Worm (Caenorhabditis elegans): ENCODE results near the gene F27D9.13.
"Not testable (repeated sequence)": the region's sequence is repeated elsewhere in the genome, so short reads cannot be mapped to it uniquely, and the experiment has no call there.

F27D9.13 gene

ce11 chrX:7670655-7671054 lies 3.4 kb upstream of the F27D9.13 start, which contains the start of gene F27D9.7:
Gene F27D9.7 (minus strand): TSS chrX:7670755.
- no peak for TF ChIP-seq unc-62 (GFP tag; optimal IDR thresholded peaks at IDR 0.05)

DNA sequence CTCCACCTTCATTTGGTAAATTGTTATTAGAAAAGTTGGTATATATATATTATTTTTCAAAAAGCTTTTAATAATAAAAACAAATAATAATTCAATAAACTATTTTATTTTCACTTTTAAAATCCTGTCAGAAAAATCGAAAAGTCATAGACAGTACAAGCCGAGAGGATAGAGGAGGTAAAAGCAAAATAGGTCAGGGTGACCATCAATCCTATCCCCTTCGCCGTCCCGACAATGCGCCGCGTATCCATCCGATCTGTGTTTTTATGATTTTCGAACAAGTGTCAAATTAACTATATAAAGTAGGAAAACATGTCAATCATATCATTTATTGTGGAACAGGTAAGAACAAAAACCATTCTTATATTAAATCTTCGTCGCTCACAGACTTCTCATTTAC lies 1.8 kb downstream of the F27D9.13 start:
- no peak for TF ChIP-seq unc-62 (GFP tag; optimal IDR thresholded peaks at IDR 0.05)

ce11 chrX:7664819-7665218 lies 2.4 kb downstream of the F27D9.13 start, which contains the start of gene dhs-29:
Gene dhs-29 (minus strand): TSS chrX:7664919.
- not testable (repeated sequence) for TF ChIP-seq unc-62 (GFP tag; optimal IDR thresholded peaks at IDR 0.05)

DNA sequence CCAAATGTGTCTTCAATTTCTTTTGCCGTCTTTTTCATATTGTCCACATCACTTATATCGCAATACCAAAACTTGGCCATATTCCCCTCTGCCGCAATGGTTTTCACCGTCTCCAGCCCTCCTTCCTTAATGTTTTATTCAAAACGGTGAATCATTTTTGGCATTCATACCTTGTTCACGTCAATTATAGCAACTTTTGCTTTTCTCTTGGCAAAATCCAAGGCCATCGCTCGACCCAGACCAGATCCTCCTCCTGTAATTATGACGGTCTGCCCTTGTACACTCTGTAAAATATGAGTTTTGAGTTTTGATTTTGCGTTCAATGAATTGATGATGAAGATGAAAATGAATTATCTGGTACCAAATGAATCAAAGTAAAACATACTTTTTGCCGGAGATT lies 2.8 kb downstream of the F27D9.13 start:
- TF ChIP-seq unc-62 (GFP tag; optimal IDR thresholded peaks at IDR 0.05) = no peak

DNA sequence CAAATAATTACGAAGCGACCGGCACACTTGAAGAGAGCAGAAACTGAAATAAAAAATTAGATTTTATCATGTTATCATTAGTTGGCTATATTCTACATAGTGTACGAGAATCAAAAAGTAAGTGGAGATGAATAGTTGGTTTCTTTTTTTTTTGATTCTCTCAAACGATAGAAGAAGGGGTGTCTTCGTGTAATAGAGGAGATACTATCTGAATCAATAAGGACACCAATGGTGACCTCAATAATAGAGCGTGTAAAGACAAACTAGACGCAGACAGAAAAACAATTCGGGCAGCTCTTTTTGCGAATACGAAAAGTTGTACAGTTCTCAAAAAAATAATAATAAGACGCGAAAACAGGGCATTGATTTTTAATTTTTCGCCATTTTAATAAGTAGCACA lies 4.7 kb downstream of the F27D9.13 start:
- TF ChIP-seq unc-62 (GFP tag; optimal IDR thresholded peaks at IDR 0.05) = no peak

DNA sequence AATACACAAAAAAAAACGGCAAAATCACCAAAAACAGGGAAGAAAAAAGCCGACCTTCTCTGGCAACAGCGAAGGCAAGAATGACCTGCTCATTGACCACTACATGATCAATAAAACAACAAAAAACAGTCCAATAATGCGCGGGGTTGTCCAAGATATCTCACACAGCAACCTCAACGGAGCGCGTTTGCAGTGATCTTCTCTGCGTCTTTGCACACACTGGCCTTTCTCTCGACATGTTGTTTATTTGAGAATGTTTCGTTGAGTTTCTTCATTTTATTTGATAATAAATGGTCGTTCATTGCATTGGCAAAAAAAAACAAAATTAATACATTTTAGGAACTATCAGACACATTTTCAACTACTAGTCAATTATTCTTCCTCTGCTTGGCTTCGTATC lies 5.6 kb downstream of the F27D9.13 start:
- no peak for TF ChIP-seq unc-62 (GFP tag; optimal IDR thresholded peaks at IDR 0.05)

DNA sequence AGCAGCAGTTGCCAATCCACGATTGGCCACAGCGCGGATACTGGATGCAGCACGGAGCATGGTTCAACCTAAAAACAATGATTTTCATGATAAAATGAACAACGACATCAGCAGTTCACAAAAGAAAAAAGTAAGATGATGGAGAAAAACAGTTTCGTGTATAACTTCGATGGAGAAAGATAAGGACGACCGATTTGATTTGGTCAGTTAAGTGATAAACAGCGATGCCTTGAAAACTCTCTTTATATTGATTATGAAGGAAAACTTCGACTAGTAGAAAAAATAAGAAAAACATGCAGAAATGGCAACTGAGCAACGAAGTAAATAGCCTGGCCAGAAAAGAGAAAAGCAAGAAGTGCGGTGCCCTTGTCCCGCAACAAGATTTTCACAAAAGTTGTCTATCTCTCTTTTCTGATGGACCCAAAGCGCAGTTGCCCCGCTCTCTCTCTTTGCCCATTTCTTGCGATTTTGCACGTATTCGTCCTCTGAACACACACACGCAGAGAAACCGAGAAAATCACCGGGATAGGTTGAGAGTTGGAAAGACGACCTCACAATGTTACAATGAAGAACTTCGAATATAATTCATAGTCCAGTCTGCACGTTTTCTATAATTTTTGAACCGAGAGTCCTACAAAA lies 6.2 kb downstream of the F27D9.13 start, which contains the start of gene pcca-1:
Gene pcca-1, minus strand, starts transcription at position 68 of the 639 bp plus-strand sequence.
- no peak for TF ChIP-seq unc-62 (GFP tag; optimal IDR thresholded peaks at IDR 0.05)

DNA sequence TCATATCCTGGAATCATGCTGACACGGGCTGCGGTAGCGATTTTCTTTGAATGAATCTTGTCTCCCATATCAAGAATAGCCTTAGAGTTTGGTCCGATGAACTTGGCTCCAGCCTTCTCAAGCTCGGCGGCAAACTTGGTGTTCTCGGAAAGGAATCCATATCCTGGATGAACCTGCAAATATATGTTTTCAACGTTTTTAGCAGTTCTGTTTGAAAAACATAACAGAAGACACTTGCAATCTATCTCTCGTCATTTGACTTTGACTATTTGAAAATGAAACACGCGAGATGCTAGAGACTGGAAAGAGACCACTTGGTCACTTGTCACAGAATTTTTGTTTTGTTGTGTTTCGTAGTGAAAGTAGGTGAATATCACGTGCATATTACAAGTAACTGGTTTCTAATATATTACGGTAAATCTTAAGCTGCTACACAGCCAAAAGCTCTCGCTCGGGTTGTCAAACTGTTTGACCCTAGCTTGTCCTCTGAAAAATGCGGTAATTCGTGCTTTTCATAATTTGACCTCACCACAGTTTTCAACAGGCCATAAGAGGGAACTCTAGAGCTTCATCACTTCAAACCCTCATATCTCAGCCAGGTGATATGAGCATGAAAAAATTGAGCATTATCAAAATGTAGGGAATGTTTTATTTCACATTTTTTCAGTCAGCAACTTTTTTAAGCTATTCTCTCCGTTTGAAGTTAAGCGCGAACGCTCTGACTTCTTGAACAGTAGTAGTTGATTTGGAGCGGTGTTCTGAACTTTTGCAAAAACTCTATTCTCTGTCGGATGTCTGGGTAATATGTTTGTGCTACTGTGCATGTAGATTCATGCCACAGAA lies 7.4 kb downstream of the F27D9.13 start:
- TF ChIP-seq unc-62 (GFP tag; optimal IDR thresholded peaks at IDR 0.05) = no peak

- TF ChIP-seq unc-62 (GFP tag; optimal IDR thresholded peaks at IDR 0.05) = no peak
These were observed 10.4 kb downstream of the F27D9.13 start, which contains the start of gene F27D9.12 for ce11 chrX:7656875-7657274. Gene F27D9.12 (minus strand): TSS chrX:7656975.

DNA sequence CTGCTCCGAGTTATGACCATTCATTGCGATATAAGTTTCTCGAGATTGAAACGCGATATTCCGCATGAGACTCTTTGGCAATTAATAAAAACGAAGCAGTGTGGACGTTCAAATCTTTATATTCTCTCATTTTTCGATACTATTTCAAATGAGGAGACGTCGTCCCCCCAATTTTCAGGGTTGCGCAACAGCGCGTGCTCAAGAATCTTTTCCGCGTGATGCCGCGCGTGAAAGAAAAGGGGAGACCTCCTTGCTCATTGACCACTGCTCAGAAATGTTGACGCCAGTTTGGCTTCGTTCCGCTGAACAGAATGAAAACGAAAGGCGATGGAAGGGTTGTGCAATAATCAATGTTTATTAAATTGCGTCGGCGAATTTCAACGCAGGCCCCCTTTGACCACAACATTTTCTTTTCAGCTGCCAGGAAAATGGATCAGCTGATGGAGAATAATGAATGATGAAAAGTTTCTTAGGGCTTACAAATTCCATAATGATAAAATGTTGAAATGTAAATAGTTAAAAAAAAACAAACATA lies 11.7 kb downstream of the F27D9.13 start:
- TF ChIP-seq unc-62 (GFP tag; optimal IDR thresholded peaks at IDR 0.05) = no peak

DNA sequence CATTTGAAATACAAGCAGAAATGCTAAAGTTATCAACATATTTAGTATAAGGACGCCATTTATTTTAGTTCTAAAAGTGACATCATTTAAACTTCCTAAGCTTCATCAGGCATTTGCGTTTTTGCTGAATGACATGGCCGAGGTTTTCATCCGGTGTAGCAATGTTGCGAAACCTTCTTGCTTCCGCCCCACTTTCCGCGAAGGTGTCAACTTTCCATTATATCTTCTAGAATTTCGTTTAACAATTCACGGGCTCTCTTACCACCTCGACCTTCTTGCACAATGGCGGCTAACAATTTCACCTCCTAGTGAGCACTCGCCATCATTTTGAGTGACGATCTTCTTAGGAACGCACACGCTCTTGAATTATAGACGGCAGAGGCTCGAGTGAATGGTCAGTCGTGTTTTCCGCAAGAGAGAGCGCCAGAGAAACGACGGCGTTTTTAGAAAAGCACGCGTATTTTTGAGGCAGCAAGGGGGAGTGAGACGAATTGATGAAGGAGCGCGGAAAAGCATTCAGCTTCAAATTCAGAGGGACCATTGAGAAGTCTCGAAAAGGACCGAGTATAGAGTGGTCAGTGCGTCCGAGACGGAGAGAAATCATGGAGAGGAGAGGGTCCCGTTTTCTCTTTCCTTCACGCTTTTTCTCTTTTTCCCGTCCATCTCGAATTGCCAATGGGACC lies 13.4 kb downstream of the F27D9.13 start:
- TF ChIP-seq unc-62 (GFP tag; optimal IDR thresholded peaks at IDR 0.05) = no peak

ce11 chrX:7652308-7652707 lies 14.9 kb downstream of the F27D9.13 start:
- TF ChIP-seq unc-62 (GFP tag; optimal IDR thresholded peaks at IDR 0.05) = no peak

ce11 chrX:7651219-7651958 lies 15.9 kb downstream of the F27D9.13 start:
- TF ChIP-seq unc-62 (GFP tag; optimal IDR thresholded peaks at IDR 0.05) = no peak

- TF ChIP-seq unc-62 (GFP tag; optimal IDR thresholded peaks at IDR 0.05) = no peak
These were observed 21.9 kb downstream of the F27D9.13 start, which contains the start of gene F26A10.2 for ce11 chrX:7645313-7645712. Gene F26A10.2 (minus strand): TSS chrX:7645413.

DNA sequence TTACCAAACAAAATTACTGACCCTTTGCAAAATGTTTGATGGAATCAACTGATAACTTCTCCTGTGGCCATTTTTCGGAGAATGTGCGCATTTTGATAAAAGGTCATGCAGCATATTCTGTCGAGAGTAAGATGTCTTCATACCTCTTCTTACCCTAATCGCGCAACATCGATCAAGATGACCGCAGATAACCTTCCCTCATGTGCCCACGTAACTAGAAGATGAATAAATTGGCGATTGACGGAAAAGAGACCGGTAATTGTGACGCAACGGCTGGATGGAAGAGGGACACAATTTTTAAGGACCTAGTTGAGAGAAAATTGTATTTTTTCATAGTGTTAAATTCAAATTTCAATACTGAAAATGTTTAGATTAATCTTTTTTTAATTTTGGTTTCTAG lies 26.4 kb downstream of the F27D9.13 start:
- no peak for TF ChIP-seq unc-62 (GFP tag; optimal IDR thresholded peaks at IDR 0.05)
